Worm (Caenorhabditis elegans): ENCODE data around the gene H20E11.1.

DNA sequence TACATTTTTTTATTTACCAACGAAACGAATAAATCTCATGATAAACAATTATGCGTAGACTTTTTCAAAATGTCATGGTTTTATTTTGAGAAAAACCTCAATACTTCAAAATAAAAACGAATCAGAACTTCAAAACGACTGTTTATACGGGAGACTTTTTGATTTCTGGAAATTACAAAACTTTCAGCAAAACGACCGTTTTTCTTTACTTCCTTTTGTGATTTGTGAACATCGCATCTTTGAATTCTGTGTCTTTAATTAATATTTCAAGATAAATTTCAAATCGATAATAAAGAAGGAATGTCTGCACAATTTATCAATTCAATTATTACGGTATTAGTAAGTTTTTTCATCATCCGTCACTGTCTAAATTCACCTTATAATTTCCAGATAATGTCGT lies 37.8 kb downstream of the H20E11.1 start, which contains the start of gene srx-20:
- TF ChIP-seq tbx-11 (GFP tag; IDR thresholded peaks at IDR 0.05) (no peak), ama-1 (optimal IDR thresholded peaks at IDR 0.05) (no peak), hmbx-1 (tag; optimal IDR thresholded peaks at IDR 0.05) (no peak), ceh-13 (GFP tag; optimal IDR thresholded peaks at IDR 0.05) (no peak)

Data from whole organism, early embryonic.